Worm (Caenorhabditis elegans): ENCODE data around the gene cyk-4.

Gene cyk-4

ce11 chrIII:13731589-13731988 is 39.4 kb downstream of the cyk-4 start, which contains the start of gene W06F12.2:
W06F12.2 (minus strand) TSS chrIII:13731689.
- TF ChIP-seq nhr-12 (tag; optimal IDR thresholded peaks at IDR 0.05) (no peak), elt-3 (tag; optimal IDR thresholded peaks at IDR 0.05) (no peak), C34B4.2 (tag; optimal IDR thresholded peaks at IDR 0.05) (no peak), tbx-2 (tag; optimal IDR thresholded peaks at IDR 0.05) (no peak), lir-3 (tag; optimal IDR thresholded peaks at IDR 0.05; ENCODE audit: poor library complexity) (no peak), pag-3 (tag; optimal IDR thresholded peaks at IDR 0.05; ENCODE audit: borderline replicate concordance, insufficient read depth) (no peak), lin-39 (tag; optimal IDR thresholded peaks at IDR 0.05) (no peak), snu-23 (GFP tag; optimal IDR thresholded peaks at IDR 0.05) (no peak), unc-62 (GFP tag; optimal IDR thresholded peaks at IDR 0.05) (no peak), nhr-237 (tag; optimal IDR thresholded peaks at IDR 0.05) (no peak), skn-1 (tag; optimal IDR thresholded peaks at IDR 0.05) (no peak)

ce11 chrIII:13729760-13730159 is 41.3 kb downstream of the cyk-4 start:
- TF ChIP-seq dpl-1 (GFP tag; optimal IDR thresholded peaks at IDR 0.05) (no peak), unc-62 (GFP tag; optimal IDR thresholded peaks at IDR 0.05) (no peak), nhr-28 (tag; optimal IDR thresholded peaks at IDR 0.05) (no peak), efl-1 (optimal IDR thresholded peaks at IDR 0.05) (no peak), efl-1 (GFP tag; optimal IDR thresholded peaks at IDR 0.05 in 1 of 2) (peak in 1 of 2 experiments; percentile 14)

- TF ChIP-seq nhr-90 (tag; optimal IDR thresholded peaks at IDR 0.05; ENCODE audit: poor library complexity) (peak; percentile 4), ets-5 (GFP tag; IDR thresholded peaks at IDR 0.05) (no peak), efl-3 (GFP tag; optimal IDR thresholded peaks at IDR 0.05) (no peak), fkh-10 (GFP tag; optimal IDR thresholded peaks at IDR 0.05) (no peak), mab-9 (GFP tag; IDR thresholded peaks at IDR 0.05) (peak; percentile 6; the same call in 1 of the 2 replicates), ceh-8 (GFP tag; optimal IDR thresholded peaks at IDR 0.05) (no peak), nhr-71 (tag; optimal IDR thresholded peaks at IDR 0.05) (peak; percentile 17), nhr-237 (tag; optimal IDR thresholded peaks at IDR 0.05) (no peak), nhr-19 (GFP tag; conservative IDR thresholded peaks at IDR 0.05) (0 out of 2 replicates have a peak, but pooled peaks have one; percentile 15), ceh-63 (GFP tag; optimal IDR thresholded peaks at IDR 0.05) (no peak), ztf-11 (tag; optimal IDR thresholded peaks at IDR 0.05) (no peak), lin-14 (GFP tag; optimal IDR thresholded peaks at IDR 0.05) (no peak), ama-1 (optimal IDR thresholded peaks at IDR 0.05) (no peak), fkh-8 (tag; optimal IDR thresholded peaks at IDR 0.05) (peak; percentile 4), efl-1 (optimal IDR thresholded peaks at IDR 0.05) (no peak), efl-1 (GFP tag; optimal IDR thresholded peaks at IDR 0.05 in 1 of 2) (peak in 1 of 2 experiments; percentile 84), lin-13 (GFP tag; optimal IDR thresholded peaks at IDR 0.05) (no peak), nhr-12 (tag; optimal IDR thresholded peaks at IDR 0.05) (no peak), nhr-85 (tag) (peak; percentile 29), nhr-84 (tag; optimal IDR thresholded peaks at IDR 0.05) (no peak)
Observed at ce11 chrIII:13724018-13724892, 46.8 kb downstream of the cyk-4 start.

ce11 chrIII:13722387-13723122 is 48.5 kb downstream of the cyk-4 start:
- TF ChIP-seq fkh-8 (tag; optimal IDR thresholded peaks at IDR 0.05) (no peak), nhr-85 (tag) (peak; percentile 50), fkh-4 (tag; optimal IDR thresholded peaks at IDR 0.05; ENCODE audit: borderline replicate concordance) (peak; percentile 46), efl-1 (optimal IDR thresholded peaks at IDR 0.05) (no peak), efl-1 (GFP tag; optimal IDR thresholded peaks at IDR 0.05 in 1 of 2) (peak in 1 of 2 experiments; percentile 83), dsc-1 (tag; optimal IDR thresholded peaks at IDR 0.05) (peak; percentile 87)
